Worm (Caenorhabditis elegans) whole organism, early embryonic: Measurements from ENCODE around the gene T20D4.3.

Source experiments
- B0310.2 ChIP-seq: sonication (generic microtip); optimal IDR thresholded peaks from 2 replicates; lab custom pipeline; 2016; ENCODE audit warnings: mild to moderate bottlenecking, missing genetic modification characterization, missing compliant biosample characterization
- aly-1 ChIP-seq: sonication (generic microtip); optimal IDR thresholded peaks from 2 replicates; lab custom pipeline; 2016; ENCODE audit warnings: missing genetic modification characterization, missing compliant biosample characterization
- ama-1 ChIP-seq: fragments of 150-350 bp; optimal IDR thresholded peaks from 2 replicates; lab custom pipeline; 2014
- ceh-13 ChIP-seq: fragments of 200-800 bp; sonication (Bioruptor generic); optimal IDR thresholded peaks from 2 replicates; lab custom pipeline; 2018; ENCODE audit warnings: mild to moderate bottlenecking, missing genetic modification characterization, missing compliant biosample characterization
- ets-7 ChIP-seq: sonication (generic microtip); optimal IDR thresholded peaks from 2 replicates; lab custom pipeline; 2016; ENCODE audit warnings: missing genotype, missing genetic modification characterization, missing compliant biosample characterization
- flt-1 ChIP-seq: fragments of 200-800 bp; sonication (Bioruptor generic); IDR thresholded peaks from 2 replicates; pipeline ENCODE4 v1.3.6; 2022; ENCODE audit warnings: missing genetic modification characterization, missing compliant biosample characterization
- hmbx-1 ChIP-seq: sonication (generic microtip); optimal IDR thresholded peaks from 2 replicates; lab custom pipeline; 2016; ENCODE audit warnings: mild to moderate bottlenecking, missing genetic modification characterization, missing compliant biosample characterization
- hmg-4 ChIP-seq: fragments of 200-800 bp; sonication (Bioruptor generic); optimal IDR thresholded peaks from 2 replicates; lab custom pipeline; 2018; ENCODE audit warnings: mild to moderate bottlenecking, missing genetic modification characterization, missing compliant biosample characterization
- hnd-1 ChIP-seq: sonication (generic microtip); optimal IDR thresholded peaks from 2 replicates; lab custom pipeline; 2016; ENCODE audit warnings: missing genetic modification characterization, missing compliant biosample characterization
- scrt-1 ChIP-seq: fragments of 200-800 bp; sonication (Bioruptor generic); IDR thresholded peaks from 2 replicates; pipeline ENCODE4 v1.3.6; 2022; ENCODE audit warnings: missing genetic modification characterization, missing compliant biosample characterization
- sea-1 ChIP-seq: fragments of 200-800 bp; sonication (Bioruptor generic); conservative IDR thresholded peaks from 2 replicates; pipeline ENCODE4 v1.3.6; 2022; ENCODE audit warnings: missing genetic modification characterization, missing compliant biosample characterization
- tbx-37 ChIP-seq: fragments of 200-800 bp; sonication (Bioruptor generic); conservative IDR thresholded peaks from 2 replicates; pipeline ENCODE4 v1.3.6; 2022; ENCODE audit warnings: missing genetic modification reagents, missing genetic modification characterization, missing compliant biosample characterization
- tra-4 ChIP-seq: sonication (generic microtip); optimal IDR thresholded peaks from 2 replicates; lab custom pipeline; 2017; ENCODE audit warnings: missing genetic modification characterization, missing compliant biosample characterization

DNA sequence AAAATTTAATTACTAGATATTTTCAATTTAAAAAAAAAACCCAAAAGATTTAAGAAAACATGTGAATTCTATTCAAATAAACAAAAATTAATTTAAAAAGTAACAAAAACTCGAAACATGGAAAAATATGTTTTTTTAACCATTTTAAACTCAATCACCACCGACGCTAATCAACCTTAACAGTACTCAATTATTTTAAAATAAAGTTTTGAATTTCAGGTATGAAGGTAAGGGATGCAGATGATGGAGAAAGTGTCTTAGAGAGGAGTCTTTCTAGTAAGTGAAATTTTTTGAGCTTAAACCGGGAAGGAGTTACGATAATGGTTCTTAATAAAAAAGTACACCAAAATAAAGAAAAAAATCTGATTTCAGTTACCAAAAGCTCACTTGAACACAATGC lies 45.5 kb downstream of the T20D4.3 start, which contains the start of gene slc-28.1:
- TF ChIP-seq flt-1 (GFP tag; lab: Robert Waterston, UW): no peak
- TF ChIP-seq ama-1 (lab: Kevin White, UChicago): no peak
- TF ChIP-seq aly-1 (tag; lab: Kevin White, UChicago): no peak
- no peak for TF ChIP-seq ceh-13
- no peak for TF ChIP-seq scrt-1 (GFP tag; lab: Robert Waterston, UW)
- TF ChIP-seq sea-1 (GFP tag; lab: Robert Waterston, UW): no peak
- TF ChIP-seq hnd-1: no peak
- TF ChIP-seq hmg-4: no peak
- no peak for TF ChIP-seq tbx-37
- no peak for TF ChIP-seq hmbx-1 (tag; lab: Kevin White, UChicago)
- TF ChIP-seq B0310.2 (tag; lab: Kevin White, UChicago): no peak
- no peak for TF ChIP-seq tra-4 (tag; lab: Kevin White, UChicago)
- TF ChIP-seq ets-7 (tag; lab: Kevin White, UChicago): no peak
